Fruit fly (Drosophila melanogaster): ENCODE data around the gene Teh3.

Teh3 gene

dm6 chr3L:4186659-4187058 is 2.2 kb upstream of the Teh3 start, which contains the start of gene VhaM9.7-c (continued):
- no peak for TF ChIP-seq CG10209 (GFP tag; optimal IDR thresholded peaks at IDR 0.05)
- no peak for TF ChIP-seq CG11456 (GFP tag; IDR thresholded peaks at IDR 0.05)
- no peak for TF ChIP-seq p53 (GFP tag; optimal IDR thresholded peaks at IDR 0.05)
- peak; percentile 94 for TF ChIP-seq Ets65A (GFP tag)
- no peak for TF ChIP-seq Dfd (GFP tag; optimal IDR thresholded peaks at IDR 0.05)
- TF ChIP-seq CG8944 (GFP tag; optimal IDR thresholded peaks at IDR 0.05): no peak
- TF ChIP-seq salm (tag; optimal IDR thresholded peaks at IDR 0.05): no peak
- TF ChIP-seq Myb (GFP tag; optimal IDR thresholded peaks at IDR 0.05): peak; percentile 67
- TF ChIP-seq Taf1 (GFP tag; IDR thresholded peaks at IDR 0.05): no peak
- TF ChIP-seq HLH54F (GFP tag; optimal IDR thresholded peaks at IDR 0.05): peak; percentile 52
- TF ChIP-seq ewg (GFP tag; optimal IDR thresholded peaks at IDR 0.05): peak; percentile 7
- TF ChIP-seq schlank (tag; optimal IDR thresholded peaks at IDR 0.05): no peak
- TF ChIP-seq Scr (GFP tag; IDR thresholded peaks at IDR 0.05; ENCODE audit: partially characterized antibody): peak; percentile 28; the same call in 1 of the 2 replicates
- no peak for TF ChIP-seq slou (GFP tag; optimal IDR thresholded peaks at IDR 0.05)
- no peak for TF ChIP-seq bsh (GFP tag; optimal IDR thresholded peaks at IDR 0.05)
- TF ChIP-seq luna (GFP tag; optimal IDR thresholded peaks at IDR 0.05): no peak
- TF ChIP-seq sug (tag; optimal IDR thresholded peaks at IDR 0.05): peak; percentile 26
- no peak for TF ChIP-seq pho (GFP tag; optimal IDR thresholded peaks at IDR 0.05)
- TF ChIP-seq Lhr (GFP tag; optimal IDR thresholded peaks at IDR 0.05): peak; percentile 17
- peak; percentile 51 for TF ChIP-seq abd-A (tag; optimal IDR thresholded peaks at IDR 0.05)
- TF ChIP-seq Oaz (GFP tag; IDR thresholded peaks at IDR 0.05): no peak
- no peak for TF ChIP-seq CG10462 (GFP tag; optimal IDR thresholded peaks at IDR 0.05)
- no peak for TF ChIP-seq Eip74EF (GFP tag; optimal IDR thresholded peaks at IDR 0.05)
- TF ChIP-seq Fer2 (tag; optimal IDR thresholded peaks at IDR 0.05): no peak
- peak; percentile 23 for TF ChIP-seq Hmr (GFP tag; optimal IDR thresholded peaks at IDR 0.05)
- TF ChIP-seq Dll (GFP tag; IDR thresholded peaks at IDR 0.05; ENCODE audit: partially characterized antibody): 0 out of 4 replicates have a peak, but pooled peaks have one; percentile 16
- no peak for TF ChIP-seq kay (GFP tag; optimal IDR thresholded peaks at IDR 0.05)
- TF ChIP-seq tio (GFP tag; optimal IDR thresholded peaks at IDR 0.05): no peak
- TF ChIP-seq ro (GFP tag; IDR thresholded peaks at IDR 0.05): no peak
- no peak for TF ChIP-seq gcm (GFP tag; optimal IDR thresholded peaks at IDR 0.05)
- TF ChIP-seq oc (tag; optimal IDR thresholded peaks at IDR 0.05): no peak
- TF ChIP-seq CG43689 (GFP tag; IDR thresholded peaks at IDR 0.05): no peak
- no peak for TF ChIP-seq CG8478 (optimal IDR thresholded peaks at IDR 0.05)
- TF ChIP-seq row (GFP tag; IDR thresholded peaks at IDR 0.05): 0 out of 3 replicates have a peak, but pooled peaks have one; percentile 7
- TF ChIP-seq CG4707 (GFP tag; optimal IDR thresholded peaks at IDR 0.05): peak; percentile 28
- peak; percentile 54; the same call in 1 of the 2 replicates for TF ChIP-seq onecut (GFP tag; IDR thresholded peaks at IDR 0.05)
- no peak for TF ChIP-seq CG6683 (GFP tag; optimal IDR thresholded peaks at IDR 0.05)
- peak; percentile 11 for TF ChIP-seq CG17912 (GFP tag; optimal IDR thresholded peaks at IDR 0.05)
- no peak for TF ChIP-seq bowl (GFP tag; IDR thresholded peaks at IDR 0.05)
- no peak for TF ChIP-seq Doc2 (GFP tag; IDR thresholded peaks at IDR 0.05)
- TF ChIP-seq Doc3 (GFP tag; IDR thresholded peaks at IDR 0.05; ENCODE audit: partially characterized antibody): no peak
- peak; percentile 37 for TF ChIP-seq zen (tag; optimal IDR thresholded peaks at IDR 0.05)
- no peak for TF ChIP-seq CG16863 (GFP tag; optimal IDR thresholded peaks at IDR 0.05)
- peak; percentile 24 for TF ChIP-seq gsb-n (tag; optimal IDR thresholded peaks at IDR 0.05)
- no peak for TF ChIP-seq CG7357 (GFP tag; IDR thresholded peaks at IDR 0.05)
- TF ChIP-seq NC2α (GFP tag; optimal IDR thresholded peaks at IDR 0.05): no peak
- peak; percentile 2 for TF ChIP-seq CG12942 (GFP tag; optimal IDR thresholded peaks at IDR 0.05)
- peak; percentile 21; the same call in 1 of the 2 replicates for TF ChIP-seq NFAT (GFP tag; IDR thresholded peaks at IDR 0.05)
- TF ChIP-seq gro (GFP tag; optimal IDR thresholded peaks at IDR 0.05): peak; percentile 59
- no peak for TF ChIP-seq TFAM (GFP tag; optimal IDR thresholded peaks at IDR 0.05)
- no peak for TF ChIP-seq fd3F (GFP tag; optimal IDR thresholded peaks at IDR 0.05)

Measured in whole organism, embryonic.